Worm (Caenorhabditis elegans) whole organism, L4 larva: ENCODE results near the gene BE0003N10.1.

Source experiments
- D1046.2 ChIP-seq: fragments of 200-800 bp; sonication (Bioruptor generic); IDR thresholded peaks from 2 replicates; pipeline ENCODE4 v1.3.6; 2022; ENCODE audit warnings: missing genetic modification characterization, missing compliant biosample characterization
- F26F4.8 ChIP-seq: fragments of 200-800 bp; sonication (Bioruptor generic); conservative IDR thresholded peaks from 2 replicates; pipeline ENCODE4 v1.3.6; 2022; ENCODE audit warnings: missing genetic modification characterization, missing compliant biosample characterization
- ZK337.2 ChIP-seq: fragments of 200-800 bp; sonication (Bioruptor generic); IDR thresholded peaks from 2 replicates; pipeline ENCODE4 v1.3.6; 2022; ENCODE audit warnings: missing genetic modification reagents, missing genetic modification characterization, missing compliant biosample characterization
- ZK546.5 ChIP-seq, 2 experiments: sonication (generic microtip); optimal IDR thresholded peaks; 2 replicates each; lab custom pipeline; 2017; ENCODE audit warnings: missing biosample characterization in 2 of 2, missing genetic modification characterization in 2 of 2
- aly-2 ChIP-seq: sonication (generic microtip); optimal IDR thresholded peaks from 2 replicates; lab custom pipeline; 2018; ENCODE audit warnings: missing biosample characterization, missing genetic modification characterization
- ceh-28 ChIP-seq: fragments of 150-350 bp; optimal IDR thresholded peaks from 2 replicates; lab custom pipeline; 2014; ENCODE audit warnings: missing biosample characterization, missing genetic modification reagents, missing genetic modification characterization
- ceh-82 ChIP-seq: sonication (generic microtip); optimal IDR thresholded peaks from 2 replicates; lab custom pipeline; 2017; ENCODE audit warnings: missing biosample characterization, missing genetic modification characterization
- ces-1 ChIP-seq: fragments of 150-350 bp; sonication (generic microtip); optimal IDR thresholded peaks from 4 replicates; lab custom pipeline; 2014; ENCODE audit warnings: missing biosample characterization, missing genetic modification reagents, missing genetic modification characterization
- daf-16 ChIP-seq, 3 experiments: sonication (generic microtip); optimal IDR thresholded peaks; 2 replicates each; lab custom pipeline; 2016 to 2017; ENCODE audit warnings: missing genetic modification characterization in 3 of 3, missing genetic modification reagents in 3 of 3, mild to moderate bottlenecking in 2 of 3, missing compliant biosample characterization in 2 of 3, missing biosample characterization in 1 of 3, moderate library complexity in 1 of 3
- daf-19 ChIP-seq: fragments of 200-800 bp; sonication (Bioruptor generic); conservative IDR thresholded peaks from 2 replicates; pipeline ENCODE4 v1.3.6; 2022; ENCODE audit warnings: missing genetic modification characterization, missing compliant biosample characterization
- daf-8 ChIP-seq: fragments of 200-800 bp; sonication (Bioruptor generic); IDR thresholded peaks from 2 replicates; pipeline ENCODE4 v1.3.6; 2022; ENCODE audit warnings: missing genetic modification characterization, missing compliant biosample characterization
- dmd-6 ChIP-seq: fragments of 200-800 bp; sonication (Bioruptor generic); IDR thresholded peaks from 2 replicates; pipeline ENCODE4 v1.3.6; 2022; ENCODE audit warnings: missing genetic modification reagents, missing genetic modification characterization, missing compliant biosample characterization
- dmd-8 ChIP-seq: fragments of 200-800 bp; sonication (Bioruptor generic); IDR thresholded peaks from 2 replicates; pipeline ENCODE4 v1.3.6; 2022; ENCODE audit warnings: missing genetic modification characterization, missing compliant biosample characterization
- dmd-9 ChIP-seq: fragments of 200-800 bp; sonication (Bioruptor generic); IDR thresholded peaks from 2 replicates; pipeline ENCODE4 v1.3.6; 2022; ENCODE audit warnings: missing genetic modification reagents, missing genetic modification characterization, missing compliant biosample characterization
- dve-1 ChIP-seq: sonication (generic microtip); optimal IDR thresholded peaks from 2 replicates; lab custom pipeline; 2017; ENCODE audit warnings: antibody characterized with exemption, mild to moderate bottlenecking, missing genetic modification characterization, missing compliant biosample characterization; ENCODE audit not compliant: insufficient read depth
- egl-27 ChIP-seq: sonication (generic microtip); optimal IDR thresholded peaks from 3 replicates; lab custom pipeline; 2017; ENCODE audit warnings: missing biosample characterization, missing genetic modification reagents, missing genetic modification characterization
- hlh-11 ChIP-seq: fragments of 200-800 bp; sonication (Bioruptor generic); optimal IDR thresholded peaks from 2 replicates; lab custom pipeline; 2018; ENCODE audit warnings: mild to moderate bottlenecking, missing genetic modification characterization, missing compliant biosample characterization
- hlh-30 ChIP-seq: sonication (generic microtip); optimal IDR thresholded peaks from 2 replicates; lab custom pipeline; 2017; ENCODE audit warnings: antibody characterized with exemption, mild to moderate bottlenecking, missing genetic modification characterization, missing compliant biosample characterization; ENCODE audit not compliant: insufficient read depth
- jun-1 ChIP-seq: fragments of 150-350 bp; optimal IDR thresholded peaks from 2 replicates; lab custom pipeline; 2014; ENCODE audit warnings: missing biosample characterization, missing genetic modification reagents, missing genetic modification characterization
- lim-7 ChIP-seq: fragments of 200-800 bp; sonication (Bioruptor generic); IDR thresholded peaks from 2 replicates; pipeline ENCODE4 v1.3.6; 2022; ENCODE audit warnings: missing genetic modification characterization, missing compliant biosample characterization
- lin-1 ChIP-seq: fragments of 200-800 bp; sonication (Bioruptor generic); IDR thresholded peaks from 2 replicates; pipeline ENCODE4 v1.3.6; 2022; ENCODE audit warnings: missing genetic modification reagents, missing genetic modification characterization, missing compliant biosample characterization
- lin-15B ChIP-seq: fragments of 150-350 bp; sonication (generic microtip); optimal IDR thresholded peaks from 3 replicates; lab custom pipeline; 2014; ENCODE audit warnings: missing biosample characterization, missing genetic modification characterization
- mdl-1 ChIP-seq, 2 experiments: fragments of 150-350 bp in 1 of 2; sonication (generic microtip) in 1 of 2; optimal IDR thresholded peaks; 2 replicates each; lab custom pipeline; 2014 to 2017; ENCODE audit warnings: missing biosample characterization in 2 of 2, missing genetic modification characterization in 2 of 2
- mep-1 ChIP-seq: fragments of 150-350 bp; sonication (generic microtip); optimal IDR thresholded peaks from 3 replicates; lab custom pipeline; 2014; ENCODE audit warnings: missing biosample characterization, missing genetic modification characterization
- mxl-2 ChIP-seq: fragments of 200-800 bp; sonication (Bioruptor generic); conservative IDR thresholded peaks from 2 replicates; pipeline ENCODE4 v1.3.6; 2022; ENCODE audit warnings: missing genetic modification reagents, missing genetic modification characterization, missing compliant biosample characterization
- nhr-102 ChIP-seq: sonication (generic microtip); optimal IDR thresholded peaks from 2 replicates; lab custom pipeline; 2016; ENCODE audit warnings: mild to moderate bottlenecking, missing genetic modification characterization, moderate library complexity, missing compliant biosample characterization
- nhr-111 ChIP-seq: fragments of 200-800 bp; sonication (Bioruptor generic); optimal IDR thresholded peaks from 2 replicates; lab custom pipeline; 2018; ENCODE audit warnings: mild to moderate bottlenecking, missing genetic modification characterization, missing compliant biosample characterization
- nhr-28 ChIP-seq: fragments of 150-350 bp; optimal IDR thresholded peaks from 2 replicates; lab custom pipeline; 2014; ENCODE audit warnings: missing biosample characterization, missing genetic modification characterization
- nhr-41 ChIP-seq: fragments of 200-800 bp; sonication (Bioruptor generic); IDR thresholded peaks from 2 replicates; pipeline ENCODE4 v1.3.6; 2022; ENCODE audit warnings: missing genetic modification reagents, missing genetic modification characterization, missing compliant biosample characterization
- nhr-48 ChIP-seq: sonication (generic microtip); optimal IDR thresholded peaks from 2 replicates; lab custom pipeline; 2016; ENCODE audit warnings: mild to moderate bottlenecking, missing genetic modification characterization, missing compliant biosample characterization
- nhr-76 ChIP-seq: fragments of 150-350 bp; optimal IDR thresholded peaks from 2 replicates; lab custom pipeline; 2014; ENCODE audit warnings: missing biosample characterization, missing genetic modification characterization
- nhr-77 ChIP-seq: fragments of 150-350 bp; optimal IDR thresholded peaks from 2 replicates; lab custom pipeline; 2014; ENCODE audit warnings: missing biosample characterization, missing genetic modification characterization
- pha-4 ChIP-seq, 2 experiments: fragments of 150-350 bp in 1 of 2; fragments of 200-800 bp in 1 of 2; sonication (Bioruptor generic) in 1 of 2; IDR thresholded peaks in 1 of 2; optimal IDR thresholded peaks in 1 of 2; 2 replicates each; pipeline versions ENCODE4 v1.3.6 to Lab custom; 2014 to 2022; ENCODE audit warnings: missing genetic modification characterization in 2 of 2, missing genetic modification reagents in 2 of 2, missing biosample characterization in 1 of 2, missing compliant biosample characterization in 1 of 2
- php-3 ChIP-seq: fragments of 200-800 bp; sonication (Bioruptor generic); IDR thresholded peaks from 2 replicates; pipeline ENCODE4 v1.3.6; 2022; ENCODE audit warnings: missing genetic modification reagents, missing genetic modification characterization, missing compliant biosample characterization
- pqm-1 ChIP-seq: sonication (generic microtip); optimal IDR thresholded peaks from 2 replicates; lab custom pipeline; 2017; ENCODE audit warnings: missing biosample characterization, missing genetic modification characterization
- set-16 ChIP-seq: fragments of 200-800 bp; sonication (Bioruptor generic); IDR thresholded peaks from 2 replicates; pipeline ENCODE4 v1.3.6; 2022; ENCODE audit warnings: missing genetic modification reagents, missing genetic modification characterization, missing compliant biosample characterization
- snpc-1.2 ChIP-seq: fragments of 200-800 bp; sonication (Bioruptor generic); IDR thresholded peaks from 2 replicates; pipeline ENCODE4 v1.3.6; 2022; ENCODE audit warnings: missing genetic modification reagents, missing genetic modification characterization, missing compliant biosample characterization
- snpc-4 ChIP-seq: fragments of 150-350 bp; optimal IDR thresholded peaks from 2 replicates; lab custom pipeline; 2014; ENCODE audit warnings: missing biosample characterization, missing genetic modification characterization
- tag-97 ChIP-seq: fragments of 200-800 bp; sonication (Bioruptor generic); IDR thresholded peaks from 2 replicates; pipeline ENCODE4 v1.3.6; 2022; ENCODE audit warnings: missing genetic modification characterization, missing compliant biosample characterization
- tra-1 ChIP-seq: fragments of 200-800 bp; sonication (Bioruptor generic); IDR thresholded peaks from 2 replicates; pipeline ENCODE4 v1.3.6; 2022; ENCODE audit warnings: missing genetic modification reagents, missing genetic modification characterization, missing compliant biosample characterization
- unc-39 ChIP-seq: sonication (generic microtip); optimal IDR thresholded peaks from 2 replicates; lab custom pipeline; 2017; ENCODE audit warnings: missing biosample characterization, missing genetic modification characterization
- unc-62 ChIP-seq, 3 experiments: fragments of 150-350 bp in 1 of 3; sonication (generic microtip); optimal IDR thresholded peaks in 2 of 3; peaks in 1 of 3; 1 replicate in 1 of 3; 2 replicates in 2 of 3; lab custom pipeline; 2014 to 2017; ENCODE audit warnings: missing biosample characterization in 3 of 3, missing genetic modification characterization in 3 of 3, missing genetic modification reagents in 3 of 3, missing genotype in 1 of 3
- zag-1 ChIP-seq: fragments of 150-350 bp; optimal IDR thresholded peaks from 2 replicates; lab custom pipeline; 2014; ENCODE audit warnings: missing biosample characterization, missing genetic modification characterization
- zip-2 ChIP-seq: fragments of 150-350 bp; optimal IDR thresholded peaks from 2 replicates; lab custom pipeline; 2014; ENCODE audit warnings: missing biosample characterization, missing genetic modification characterization
- ztf-11 ChIP-seq: fragments of 150-350 bp; optimal IDR thresholded peaks from 2 replicates; lab custom pipeline; 2014; ENCODE audit warnings: missing biosample characterization, missing genetic modification characterization

Gene BE0003N10.1

ce11 chrIII:996564-996963 lies 40.7 kb upstream of the BE0003N10.1 start:
- TF ChIP-seq mep-1 (tag; lab: Kevin White, UChicago) (no peak), unc-62 (GFP tag; optimal IDR thresholded peaks at IDR 0.05 in 1 of 2; lab: Kevin White, UChicago) (peak in 1 of 2 experiments; percentile 35), unc-62 (tag; optimal IDR thresholded peaks at IDR 0.05; lab: Kevin White, UChicago) (no peak), ceh-28 (peak; percentile 79), tag-97 (GFP tag; lab: Robert Waterston, UW) (no peak)
- TF ChIP-seq, all 104 proteins: peak for 2

DNA sequence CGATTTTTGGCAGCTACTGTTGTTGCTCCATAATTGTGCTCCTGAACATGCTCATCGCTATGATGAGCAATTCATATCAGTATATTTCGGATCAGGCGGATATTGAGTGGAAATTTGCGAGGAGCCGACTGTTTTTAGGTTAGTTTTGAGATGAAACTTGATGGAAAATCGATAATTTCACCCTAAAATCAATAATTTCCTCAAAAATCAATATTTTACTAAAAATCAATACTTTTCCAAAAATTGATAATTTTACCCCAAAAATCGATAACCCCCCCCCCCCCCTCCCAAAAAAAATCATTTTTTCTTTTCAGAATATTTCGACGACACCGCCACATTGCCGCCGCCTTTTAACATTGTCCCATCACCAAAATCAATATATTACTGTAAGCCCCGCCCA lies 38.4 kb upstream of the BE0003N10.1 start:
- TF ChIP-seq ceh-28 (peak; percentile 66), zip-2 (tag; lab: Kevin White, UChicago) (no peak)

DNA sequence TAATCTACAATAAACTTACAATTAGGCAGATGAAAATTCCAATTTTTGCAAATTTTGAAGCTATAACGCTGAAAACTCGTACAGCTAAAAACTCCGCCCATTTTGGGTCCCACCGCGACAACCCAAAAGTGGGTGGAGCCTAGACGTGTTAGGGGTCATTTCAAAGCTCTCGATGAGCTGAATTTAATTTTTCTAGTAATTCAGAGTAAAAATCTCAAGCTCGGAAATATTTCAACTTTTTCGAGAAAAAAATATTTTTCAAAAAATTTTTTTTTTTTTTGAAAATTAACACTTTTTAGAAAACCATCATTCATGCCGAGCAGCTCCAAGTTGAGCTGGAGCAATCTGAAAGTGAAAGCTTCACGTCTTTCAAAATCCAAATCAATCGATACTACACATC lies 36.0 kb upstream of the BE0003N10.1 start, which contains the start of gene R06B10.7:
TSS of gene R06B10.7 (minus strand) at position 101 of the 400 bp plus-strand sequence.
- TF ChIP-seq dmd-6 (GFP tag; lab: Robert Waterston, UW) (no peak), snpc-1.2 (no peak), unc-39 (tag; lab: Kevin White, UChicago) (no peak), D1046.2 (GFP tag; lab: Robert Waterston, UW) (no peak), ZK546.5 (tag; optimal IDR thresholded peaks at IDR 0.05; lab: Kevin White, UChicago) (no peak), ztf-11 (tag; lab: Kevin White, UChicago) (no peak), nhr-48 (no peak), dmd-8 (no peak), F26F4.8 (no peak)

DNA sequence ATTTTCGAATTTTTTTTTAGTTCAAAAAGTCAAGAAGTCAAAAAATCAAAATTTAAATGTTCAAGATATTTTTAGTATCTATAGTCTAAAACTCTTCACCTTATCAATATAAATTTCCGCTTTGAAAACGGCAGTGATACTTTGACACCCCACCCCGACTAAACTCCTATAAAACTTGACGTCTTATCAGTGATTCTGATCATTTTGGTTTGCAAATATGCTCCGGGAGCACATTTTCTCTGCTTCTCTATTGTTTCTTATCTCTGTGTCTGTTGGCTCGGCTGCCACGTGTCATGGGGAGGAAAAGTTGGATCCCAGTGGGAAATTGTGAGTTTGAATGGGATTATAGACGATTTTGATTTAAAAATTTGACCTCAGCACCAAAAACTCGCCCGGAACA lies 34.8 kb upstream of the BE0003N10.1 start, which contains the start of gene clec-150:
TSS of gene clec-150 (plus strand) at position 198 of the 400 bp plus-strand sequence.
- no peak for TF ChIP-seq daf-8 (GFP tag; lab: Robert Waterston, UW)
- peak; percentile 74 for TF ChIP-seq tra-1 (GFP tag; lab: Robert Waterston, UW)
- TF ChIP-seq nhr-76 (tag; lab: Kevin White, UChicago), result no peak
- TF ChIP-seq zag-1 (tag; lab: Kevin White, UChicago), result no peak
- no peak for TF ChIP-seq dmd-8
- TF ChIP-seq dve-1, result peak; percentile 93
- TF ChIP-seq dmd-6 (GFP tag; lab: Robert Waterston, UW), result peak; percentile 91
- no peak for TF ChIP-seq snpc-4 (tag; lab: Kevin White, UChicago)
- TF ChIP-seq mxl-2, result no peak
- TF ChIP-seq nhr-48, result peak; percentile 71
- no peak for TF ChIP-seq ces-1 (GFP tag; lab: Kevin White, UChicago)
- no peak for TF ChIP-seq daf-19 (GFP tag; lab: Robert Waterston, UW)
- peak; percentile 59; the same call in 1 of the 2 replicates for TF ChIP-seq nhr-41 (GFP tag; lab: Robert Waterston, UW)
- TF ChIP-seq hlh-30, result peak; percentile 32
- no peak for TF ChIP-seq lin-15B (tag; lab: Kevin White, UChicago)
- TF ChIP-seq pqm-1 (tag; lab: Kevin White, UChicago), result peak; percentile 92
- TF ChIP-seq lin-1 (GFP tag; lab: Robert Waterston, UW), result peak; percentile 74
- peak; percentile 78 for TF ChIP-seq nhr-28 (tag; lab: Kevin White, UChicago)
- TF ChIP-seq dmd-9 (GFP tag; lab: Robert Waterston, UW), result no peak
- peak; percentile 36 for TF ChIP-seq nhr-102 (tag; lab: Kevin White, UChicago)
- 0 out of 2 replicates have a peak, but pooled peaks have one; percentile 24 for TF ChIP-seq pha-4 (GFP tag; IDR thresholded peaks at IDR 0.05; lab: Robert Waterston, UW)
- TF ChIP-seq pha-4 (tag; optimal IDR thresholded peaks at IDR 0.05; lab: Kevin White, UChicago), result no peak
- TF ChIP-seq egl-27, result no peak
- peak; percentile 82 for TF ChIP-seq hlh-11
- no peak for TF ChIP-seq ZK337.2
- peak; percentile 63 for TF ChIP-seq nhr-77 (tag; lab: Kevin White, UChicago)
- TF ChIP-seq ceh-82, result no peak
- peak in 1 of 2 experiments; percentile 6 for TF ChIP-seq mdl-1 (tag; optimal IDR thresholded peaks at IDR 0.05; lab: Kevin White, UChicago)
- no peak for TF ChIP-seq set-16 (GFP tag; lab: Robert Waterston, UW)
- TF ChIP-seq aly-2 (tag; lab: Kevin White, UChicago), result no peak
- TF ChIP-seq nhr-111, result no peak
- no peak for TF ChIP-seq daf-16 (GFP tag; optimal IDR thresholded peaks at IDR 0.05; lab: Kevin White, UChicago)
- TF ChIP-seq daf-16 (tag; optimal IDR thresholded peaks at IDR 0.05; lab: Kevin White, UChicago), result peak; percentile 79
- peak; percentile 63 for TF ChIP-seq php-3 (GFP tag; lab: Robert Waterston, UW)
- TF ChIP-seq snpc-1.2, result no peak
- TF ChIP-seq jun-1, result no peak
- no peak for TF ChIP-seq lim-7
